Fruit fly (Drosophila melanogaster): ENCODE results near the gene bdwf.
A peak's percentile ranks its signal among the peaks of the same experiment; 100 is the strongest.

bdwf gene

dm6 chr3R:17060244-17060664 is 17.3 kb upstream of the bdwf start (continued):
- no peak for TF ChIP-seq dm (GFP tag; optimal IDR thresholded peaks at IDR 0.05)
- TF ChIP-seq Blimp-1 (GFP tag; optimal IDR thresholded peaks at IDR 0.05): peak; percentile 50
- TF ChIP-seq gt (GFP tag; IDR thresholded peaks at IDR 0.05): no peak
- peak; percentile 39 for TF ChIP-seq CG15269 (tag; optimal IDR thresholded peaks at IDR 0.05)
- TF ChIP-seq Sox102F (GFP tag; optimal IDR thresholded peaks at IDR 0.05): peak; percentile 69
- peak; percentile 16 for TF ChIP-seq slp2 (GFP tag; optimal IDR thresholded peaks at IDR 0.05)
- TF ChIP-seq CG4328 (GFP tag; optimal IDR thresholded peaks at IDR 0.05): no peak
- TF ChIP-seq fd3F (GFP tag; optimal IDR thresholded peaks at IDR 0.05): peak; percentile 5
- TF ChIP-seq CG12236 (GFP tag; optimal IDR thresholded peaks at IDR 0.05): peak; percentile 32
- peak; percentile 33 for TF ChIP-seq Hsf (GFP tag; optimal IDR thresholded peaks at IDR 0.05)
- TF ChIP-seq CG10274 (GFP tag; optimal IDR thresholded peaks at IDR 0.05): peak; percentile 22
- peak; percentile 94 for TF ChIP-seq sens (GFP tag)
- TF ChIP-seq gcm (GFP tag; optimal IDR thresholded peaks at IDR 0.05): peak; percentile 7
- peak; percentile 15 for TF ChIP-seq CG5180 (GFP tag; optimal IDR thresholded peaks at IDR 0.05)
- TF ChIP-seq Dek (tag; optimal IDR thresholded peaks at IDR 0.05): peak; percentile 19
- TF ChIP-seq CG12104 (GFP tag; optimal IDR thresholded peaks at IDR 0.05): peak; percentile 56
- TF ChIP-seq chm (GFP tag; IDR thresholded peaks at IDR 0.05): no peak
- no peak for TF ChIP-seq Tbp (GFP tag; optimal IDR thresholded peaks at IDR 0.05)
- TF ChIP-seq Hmr (GFP tag; optimal IDR thresholded peaks at IDR 0.05): peak; percentile 51
- TF ChIP-seq pnt (GFP tag; optimal IDR thresholded peaks at IDR 0.05): peak; percentile 10
- peak; percentile 83 for TF ChIP-seq Ets65A (GFP tag)
- peak; percentile 55 for TF ChIP-seq slbo (GFP tag; IDR thresholded peaks at IDR 0.05)
- no peak for TF ChIP-seq CG6765 (GFP tag; optimal IDR thresholded peaks at IDR 0.05)
- TF ChIP-seq CG8924 (tag; optimal IDR thresholded peaks at IDR 0.05): peak; percentile 44
- TF ChIP-seq CG3407 (GFP tag; optimal IDR thresholded peaks at IDR 0.05): peak; percentile 37
- TF ChIP-seq h (optimal IDR thresholded peaks at IDR 0.05): no peak
- peak; percentile 58 for TF ChIP-seq CG10979 (tag; optimal IDR thresholded peaks at IDR 0.05)
- TF ChIP-seq CG5245 (GFP tag; optimal IDR thresholded peaks at IDR 0.05): no peak
- no peak for TF ChIP-seq crp (GFP tag; optimal IDR thresholded peaks at IDR 0.05)
- TF ChIP-seq CG2678 (tag; optimal IDR thresholded peaks at IDR 0.05): peak; percentile 72
- no peak for TF ChIP-seq zf30C (GFP tag; optimal IDR thresholded peaks at IDR 0.05)
- no peak for TF ChIP-seq Sry-β (GFP tag; optimal IDR thresholded peaks at IDR 0.05)
- TF ChIP-seq bsh (GFP tag; optimal IDR thresholded peaks at IDR 0.05): peak; percentile 49 to 53
- no peak for TF ChIP-seq CG12219 (GFP tag; optimal IDR thresholded peaks at IDR 0.05)
- peak; percentile 18 for TF ChIP-seq trem (tag; optimal IDR thresholded peaks at IDR 0.05)
- peak; percentile 66 for TF ChIP-seq phol (tag; optimal IDR thresholded peaks at IDR 0.05)
- peak; percentile 39 for TF ChIP-seq az2 (GFP tag; optimal IDR thresholded peaks at IDR 0.05)
- TF ChIP-seq CG8290 (GFP tag; optimal IDR thresholded peaks at IDR 0.05): peak; percentile 52
- peak in 1 of 2 experiments; percentile 87 for TF ChIP-seq CG8290 (tag; optimal IDR thresholded peaks at IDR 0.05)
- peak; percentile 10 for TF ChIP-seq odd (GFP tag; optimal IDR thresholded peaks at IDR 0.05)
- TF ChIP-seq CG12942 (GFP tag; optimal IDR thresholded peaks at IDR 0.05): peak; percentile 30
- no peak for TF ChIP-seq Mad (GFP tag; optimal IDR thresholded peaks at IDR 0.05)
- TF ChIP-seq NfI (GFP tag; optimal IDR thresholded peaks at IDR 0.05): peak; percentile 12
- TF ChIP-seq CG2889 (GFP tag; IDR thresholded peaks at IDR 0.05): no peak
- peak; percentile 16 for TF ChIP-seq Jarid2 (GFP tag; optimal IDR thresholded peaks at IDR 0.05)
- TF ChIP-seq emc (GFP tag; optimal IDR thresholded peaks at IDR 0.05): no peak
- TF ChIP-seq HLH54F (GFP tag; optimal IDR thresholded peaks at IDR 0.05): peak; percentile 31
- TF ChIP-seq CG18262 (tag; optimal IDR thresholded peaks at IDR 0.05): peak; percentile 79
- 0 out of 2 replicates have a peak, but pooled peaks have one; percentile 25 for TF ChIP-seq HLH3B (GFP tag; IDR thresholded peaks at IDR 0.05)
- no peak for TF ChIP-seq Fer1 (GFP tag; optimal IDR thresholded peaks at IDR 0.05)
- TF ChIP-seq Hr78 (GFP tag; optimal IDR thresholded peaks at IDR 0.05): peak in 1 of 2 experiments; percentile 5
